Worm (Caenorhabditis elegans): Measurements from ENCODE around the gene F58A4.1.

The F58A4.1 gene

DNA sequence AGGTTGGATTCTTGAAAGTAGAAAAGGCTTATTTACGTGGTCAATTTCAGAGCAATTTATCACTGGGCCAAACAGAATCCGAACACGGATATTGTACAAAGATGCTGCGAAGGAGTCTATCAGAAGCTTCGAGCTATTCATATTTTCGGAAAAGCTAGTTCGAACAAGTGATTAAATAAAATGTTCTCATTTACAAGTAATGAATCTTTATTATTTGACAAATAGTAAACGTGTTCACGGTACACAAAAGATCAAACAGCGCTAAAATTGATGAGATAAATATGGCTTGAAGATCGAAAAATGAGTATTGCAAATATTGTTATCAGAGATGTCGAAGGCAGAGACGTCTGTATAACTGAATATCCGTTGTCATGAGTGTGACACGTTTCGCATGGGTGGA is 16.8 kb downstream of the F58A4.1 start (continued):
- TF ChIP-seq nhr-120 (GFP tag; IDR thresholded peaks at IDR 0.05) = no peak
- TF ChIP-seq nhr-179 (tag; optimal IDR thresholded peaks at IDR 0.05) = no peak
- TF ChIP-seq F39B2.1 (GFP tag; IDR thresholded peaks at IDR 0.05) = peak; percentile 58; the same call in 1 of the 2 replicates
- TF ChIP-seq ztf-18 (tag; optimal IDR thresholded peaks at IDR 0.05) = peak; percentile 53
- peak; percentile 40 for TF ChIP-seq tbp1 (GFP tag; optimal IDR thresholded peaks at IDR 0.05)
- peak; percentile 41; the same call in 1 of the 2 replicates for TF ChIP-seq C17E4.6 (GFP tag; IDR thresholded peaks at IDR 0.05)
- TF ChIP-seq lag-1 (GFP tag; IDR thresholded peaks at IDR 0.05) = no peak
- peak; percentile 36 for TF ChIP-seq unc-130 (GFP tag; optimal IDR thresholded peaks at IDR 0.05)
- TF ChIP-seq xnd-1 (tag; optimal IDR thresholded peaks at IDR 0.05) = peak; percentile 21
- TF ChIP-seq F10E7.11 (tag; optimal IDR thresholded peaks at IDR 0.05) = no peak
- TF ChIP-seq rpc-1 (optimal IDR thresholded peaks at IDR 0.05) = no peak
- no peak for TF ChIP-seq rpc-1 (tag; optimal IDR thresholded peaks at IDR 0.05)
- no peak for TF ChIP-seq tbx-9 (tag; optimal IDR thresholded peaks at IDR 0.05; ENCODE audit: borderline replicate concordance)
- no peak for TF ChIP-seq madf-10 (tag; optimal IDR thresholded peaks at IDR 0.05)

DNA sequence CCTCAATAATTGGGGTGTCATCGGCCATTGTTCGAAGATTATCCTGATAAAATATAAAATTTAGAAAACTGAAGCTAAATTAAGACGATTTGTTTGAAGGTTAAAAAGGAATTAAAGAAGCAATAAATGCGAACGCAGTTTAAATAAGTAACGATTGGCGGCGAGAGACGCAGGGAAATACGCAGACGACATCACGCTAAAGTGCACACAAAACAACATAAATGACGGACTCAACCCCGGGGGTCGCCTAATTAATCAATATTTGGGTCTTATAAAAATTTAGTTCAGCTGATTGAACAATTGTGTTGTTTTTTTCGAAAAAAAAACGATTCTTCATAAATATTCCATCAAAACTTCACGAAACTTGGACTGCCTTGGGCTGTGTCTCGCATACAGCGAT is 18.2 kb downstream of the F58A4.1 start, which contains the start of gene hcp-3:
TSS of gene hcp-3 (minus strand) at position 45 of the 400 bp plus-strand sequence.
- TF ChIP-seq F39B2.1 (GFP tag; IDR thresholded peaks at IDR 0.05) (no peak), lin-35 (GFP tag; optimal IDR thresholded peaks at IDR 0.05) (no peak), snpc-4 (GFP tag; optimal IDR thresholded peaks at IDR 0.05) (no peak), snpc-4 (tag; optimal IDR thresholded peaks at IDR 0.05) (peak in 1 of 4 experiments; percentile 5), C17E4.6 (GFP tag; IDR thresholded peaks at IDR 0.05) (no peak), unc-62 (GFP tag; optimal IDR thresholded peaks at IDR 0.05) (no peak), attf-5 (GFP tag; optimal IDR thresholded peaks at IDR 0.05) (peak; percentile 26), egrh-3 (GFP tag; IDR thresholded peaks at IDR 0.05) (no peak), lin-54 (GFP tag; optimal IDR thresholded peaks at IDR 0.05) (peak; percentile 4), ceh-79 (tag; optimal IDR thresholded peaks at IDR 0.05) (no peak), hrde-1 (tag; optimal IDR thresholded peaks at IDR 0.05; ENCODE audit: borderline replicate concordance) (no peak), ceh-27 (GFP tag; optimal IDR thresholded peaks at IDR 0.05) (no peak), let-526 (GFP tag; IDR thresholded peaks at IDR 0.05) (no peak), hmg-1.2 (GFP tag; IDR thresholded peaks at IDR 0.05) (peak; percentile 27; the same call in 1 of the 2 replicates), pbrm-1 (GFP tag; IDR thresholded peaks at IDR 0.05) (peak; percentile 57; the same call in 1 of the 2 replicates), dox-1 (GFP tag; IDR thresholded peaks at IDR 0.05) (no peak), ztf-6 (GFP tag; IDR thresholded peaks at IDR 0.05) (no peak), efl-1 (GFP tag; optimal IDR thresholded peaks at IDR 0.05) (peak; percentile 2), ztf-18 (tag; optimal IDR thresholded peaks at IDR 0.05) (no peak)

DNA sequence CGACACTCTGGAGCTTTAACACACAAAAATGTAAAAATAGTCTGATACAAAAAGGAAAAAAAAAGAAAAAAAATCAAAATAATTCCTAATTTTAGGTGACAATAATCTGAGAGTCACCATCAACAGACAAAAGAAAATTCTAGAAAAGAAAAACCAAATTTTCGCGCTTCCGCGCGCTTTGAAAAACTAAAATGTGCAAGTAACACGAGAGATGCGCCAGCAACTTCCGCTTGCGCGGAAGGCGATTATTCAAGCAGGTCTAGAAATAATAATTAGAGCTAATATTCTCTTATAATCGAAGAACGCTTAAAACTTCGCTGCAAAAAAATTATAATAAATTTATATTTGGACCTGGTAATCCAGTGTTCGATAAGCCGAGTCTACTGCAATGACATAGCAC is 18.7 kb downstream of the F58A4.1 start:
- peak; percentile 68; the same call in 1 of the 2 replicates for TF ChIP-seq aptf-2 (GFP tag; conservative IDR thresholded peaks at IDR 0.05)
- no peak for TF ChIP-seq ztf-25 (GFP tag; IDR thresholded peaks at IDR 0.05)
- peak; percentile 97 for TF ChIP-seq F49E8.2 (tag; optimal IDR thresholded peaks at IDR 0.05; ENCODE audit: insufficient read depth)
- TF ChIP-seq ceh-100 (GFP tag; IDR thresholded peaks at IDR 0.05) = peak; percentile 85
- TF ChIP-seq bed-2 (GFP tag; IDR thresholded peaks at IDR 0.05) = no peak
- TF ChIP-seq efl-1 (GFP tag; optimal IDR thresholded peaks at IDR 0.05) = peak; percentile 99
- peak; percentile 73 for TF ChIP-seq Y53F4B.3 (GFP tag; IDR thresholded peaks at IDR 0.05)
- peak; percentile 75 for TF ChIP-seq tbp1 (GFP tag; optimal IDR thresholded peaks at IDR 0.05)
- TF ChIP-seq ztf-28 (GFP tag; IDR thresholded peaks at IDR 0.05) = peak; percentile 94
- TF ChIP-seq dpff-1 (tag; optimal IDR thresholded peaks at IDR 0.05) = no peak
- TF ChIP-seq C17E4.6 (GFP tag; IDR thresholded peaks at IDR 0.05) = peak; percentile 98
- peak; percentile 97 for TF ChIP-seq Y79H2A.3 (GFP tag; conservative IDR thresholded peaks at IDR 0.05)
- TF ChIP-seq tlf-1 (GFP tag; optimal IDR thresholded peaks at IDR 0.05) = peak; percentile 98
- TF ChIP-seq ama-1 (optimal IDR thresholded peaks at IDR 0.05) = no peak
- TF ChIP-seq ama-1 (GFP tag; optimal IDR thresholded peaks at IDR 0.05) = peak in 1 of 2 experiments; percentile 42
- TF ChIP-seq cebp-1 (GFP tag; IDR thresholded peaks at IDR 0.05) = no peak
- TF ChIP-seq cebp-1 (tag; optimal IDR thresholded peaks at IDR 0.05) = peak; percentile 33
- TF ChIP-seq lin-54 (GFP tag; optimal IDR thresholded peaks at IDR 0.05) = peak; percentile 97
- peak; percentile 97 for TF ChIP-seq rcor-1 (GFP tag; IDR thresholded peaks at IDR 0.05)
- TF ChIP-seq hmg-20 (GFP tag; IDR thresholded peaks at IDR 0.05) = peak; percentile 86
- peak; percentile 97 for TF ChIP-seq ekl-4 (GFP tag; IDR thresholded peaks at IDR 0.05)
- no peak for TF ChIP-seq B0035.1 (tag; optimal IDR thresholded peaks at IDR 0.05)

Measured in whole organism, young adult.